Worm (Caenorhabditis elegans) whole organism, mixed stage, embryonic: ENCODE measurements around the gene F41H10.2.

ENCODE experiments used
- M03D4.4 ChIP-seq: sonication (generic microtip); optimal IDR thresholded peaks from 2 replicates; lab custom pipeline; 2017; ENCODE audit warnings: mild to moderate bottlenecking, missing genetic modification characterization, missing compliant biosample characterization
- bed-3 ChIP-seq: fragments of 200-800 bp; sonication (Bioruptor generic); optimal IDR thresholded peaks from 3 replicates; lab custom pipeline; 2018; ENCODE audit warnings: mild to moderate bottlenecking, missing genetic modification characterization, moderate library complexity, missing compliant biosample characterization
- ceh-39 ChIP-seq: fragments of 150-350 bp; optimal IDR thresholded peaks from 2 replicates; lab custom pipeline; 2014; ENCODE audit warnings: missing biosample characterization, missing genetic modification characterization
- ceh-43 ChIP-seq: fragments of 200-800 bp; sonication (Bioruptor generic); optimal IDR thresholded peaks from 2 replicates; lab custom pipeline; 2018; ENCODE audit warnings: mild to moderate bottlenecking, missing genetic modification characterization, moderate library complexity, missing compliant biosample characterization
- ceh-83 ChIP-seq: fragments of 200-800 bp; sonication (Bioruptor generic); optimal IDR thresholded peaks from 2 replicates; lab custom pipeline; 2018; ENCODE audit warnings: mild to moderate bottlenecking, missing genetic modification characterization, missing compliant biosample characterization
- ces-1 ChIP-seq: fragments of 150-350 bp; optimal IDR thresholded peaks from 2 replicates; lab custom pipeline; 2014; ENCODE audit warnings: missing biosample characterization, missing genetic modification reagents, missing genetic modification characterization
- cnd-1 ChIP-seq: fragments of 200-800 bp; sonication (Bioruptor generic); optimal IDR thresholded peaks from 2 replicates; lab custom pipeline; 2018; ENCODE audit warnings: mild to moderate bottlenecking, missing genetic modification characterization, missing compliant biosample characterization
- drap-1 ChIP-seq: fragments of 200-800 bp; sonication (Bioruptor generic); optimal IDR thresholded peaks from 3 replicates; lab custom pipeline; 2018; ENCODE audit warnings: mild to moderate bottlenecking, missing genetic modification characterization, missing compliant biosample characterization
- elt-3 ChIP-seq: fragments of 150-350 bp; optimal IDR thresholded peaks from 2 replicates; lab custom pipeline; 2014; ENCODE audit warnings: missing biosample characterization, missing genetic modification characterization
- ham-2 ChIP-seq: fragments of 200-800 bp; sonication (Bioruptor generic); optimal IDR thresholded peaks from 2 replicates; lab custom pipeline; 2018; ENCODE audit warnings: mild to moderate bottlenecking, missing genetic modification characterization, missing compliant biosample characterization
- hlh-1 ChIP-seq: fragments of 150-350 bp; optimal IDR thresholded peaks from 2 replicates; lab custom pipeline; 2014; ENCODE audit warnings: missing biosample characterization, missing genetic modification reagents, missing genetic modification characterization
- lin-13 ChIP-seq: fragments of 150-350 bp; optimal IDR thresholded peaks from 2 replicates; lab custom pipeline; 2014; ENCODE audit warnings: missing biosample characterization, missing genetic modification characterization
- lin-32 ChIP-seq: fragments of 200-800 bp; sonication (Bioruptor generic); optimal IDR thresholded peaks from 2 replicates; lab custom pipeline; 2018; ENCODE audit warnings: mild to moderate bottlenecking, missing genetic modification characterization, missing compliant biosample characterization
- lsy-2 ChIP-seq: fragments of 150-350 bp; optimal IDR thresholded peaks from 2 replicates; lab custom pipeline; 2014; ENCODE audit warnings: missing biosample characterization, missing genetic modification characterization
- mab-5 ChIP-seq: fragments of 150-350 bp; optimal IDR thresholded peaks from 2 replicates; lab custom pipeline; 2014; ENCODE audit warnings: missing biosample characterization, missing genetic modification characterization
- mep-1 ChIP-seq: fragments of 150-350 bp; optimal IDR thresholded peaks from 2 replicates; lab custom pipeline; 2017; ENCODE audit warnings: missing biosample characterization, missing genetic modification reagents, missing genetic modification characterization, inconsistent platforms
- nhr-12 ChIP-seq: fragments of 150-350 bp; optimal IDR thresholded peaks from 2 replicates; lab custom pipeline; 2014; ENCODE audit warnings: missing biosample characterization, missing genetic modification characterization
- nhr-237 ChIP-seq: fragments of 150-350 bp; optimal IDR thresholded peaks from 2 replicates; lab custom pipeline; 2014; ENCODE audit warnings: missing biosample characterization, missing genetic modification characterization
- nhr-76 ChIP-seq: sonication (generic microtip); optimal IDR thresholded peaks from 2 replicates; lab custom pipeline; 2017; ENCODE audit warnings: missing biosample characterization, missing genetic modification characterization
- pha-4 ChIP-seq: fragments of 150-350 bp; optimal IDR thresholded peaks from 2 replicates; lab custom pipeline; 2018; ENCODE audit warnings: missing biosample characterization, missing genetic modification reagents, missing genetic modification characterization
- sem-2 ChIP-seq: fragments of 200-800 bp; sonication (Bioruptor generic); optimal IDR thresholded peaks from 2 replicates; lab custom pipeline; 2018; ENCODE audit warnings: mild to moderate bottlenecking, missing genetic modification characterization, missing compliant biosample characterization
- sptf-1 ChIP-seq: sonication (generic microtip); optimal IDR thresholded peaks from 2 replicates; lab custom pipeline; 2017; ENCODE audit warnings: mild to moderate bottlenecking, missing genetic modification characterization, moderate library complexity, missing compliant biosample characterization
- tbx-8 ChIP-seq: fragments of 200-800 bp; sonication (Bioruptor generic); optimal IDR thresholded peaks from 2 replicates; lab custom pipeline; 2018; ENCODE audit warnings: mild to moderate bottlenecking, missing genetic modification characterization, moderate library complexity, missing compliant biosample characterization
- unc-120 ChIP-seq: sonication (generic microtip); optimal IDR thresholded peaks from 2 replicates; lab custom pipeline; 2017; ENCODE audit warnings: missing genetic modification characterization, missing compliant biosample characterization; ENCODE audit not compliant: poor library complexity, severe bottlenecking
- unc-62 ChIP-seq: fragments of 150-350 bp; optimal IDR thresholded peaks from 2 replicates; lab custom pipeline; 2014; ENCODE audit warnings: missing biosample characterization, missing genetic modification reagents, missing genetic modification characterization
- zip-8 ChIP-seq: fragments of 150-350 bp; optimal IDR thresholded peaks from 2 replicates; lab custom pipeline; 2014; ENCODE audit warnings: missing biosample characterization, missing genetic modification characterization
- ztf-11 ChIP-seq: fragments of 150-350 bp; optimal IDR thresholded peaks from 2 replicates; lab custom pipeline; 2014; ENCODE audit warnings: missing biosample characterization, missing genetic modification characterization

F41H10.2 gene

ce11 chrIV:5354564-5354963 is 26.9 kb upstream of the F41H10.2 start:
- TF ChIP-seq ceh-43 (GFP tag; lab: Kevin White, UChicago) (no peak), sptf-1 (tag; lab: Kevin White, UChicago) (no peak), tbx-8 (GFP tag; lab: Kevin White, UChicago) (no peak)

ce11 chrIV:5360533-5360932 is 20.9 kb upstream of the F41H10.2 start, which contains the start of gene F41H10.5:
Gene F41H10.5 (plus strand): TSS chrIV:5360907.
- TF ChIP-seq bed-3 (no peak), nhr-12 (tag; lab: Kevin White, UChicago) (no peak)
- TF ChIP-seq, all 35 proteins: peak for 0

- TF ChIP-seq lin-13 (tag; lab: Kevin White, UChicago) (peak; percentile 70), ceh-39 (tag; lab: Kevin White, UChicago) (no peak), mep-1 (tag; lab: Kevin White, UChicago) (peak; percentile 29), sptf-1 (tag; lab: Kevin White, UChicago) (no peak), nhr-237 (tag; lab: Kevin White, UChicago) (peak; percentile 4), drap-1 (GFP tag; lab: Kevin White, UChicago) (no peak), lsy-2 (peak; percentile 61)
Measured at ce11 chrIV:5364135-5364609, 17.3 kb upstream of the F41H10.2 start, which contains the start of the genes hda-6 and F41H10.4. Gene hda-6 (minus strand): TSS chrIV:5364306. Gene F41H10.4 (plus strand): TSS chrIV:5364559.

ce11 chrIV:5366567-5366966 is 14.9 kb upstream of the F41H10.2 start, which contains the start of gene sand-1:
Gene sand-1 (plus strand): TSS chrIV:5366867.
- TF ChIP-seq nhr-237 (tag; lab: Kevin White, UChicago) (no peak), sem-2 (GFP tag; lab: Kevin White, UChicago) (no peak), lin-32 (no peak), nhr-76 (no peak), ham-2 (GFP tag; lab: Kevin White, UChicago) (no peak), unc-62 (no peak), tbx-8 (GFP tag; lab: Kevin White, UChicago) (no peak), ceh-43 (GFP tag; lab: Kevin White, UChicago) (no peak), bed-3 (no peak), elt-3 (tag; lab: Kevin White, UChicago) (no peak), cnd-1 (tag; lab: Kevin White, UChicago) (no peak), unc-120 (tag; lab: Kevin White, UChicago) (no peak), lsy-2 (no peak)
- TF ChIP-seq, all 35 proteins: peak for 0

ce11 chrIV:5367899-5368298 is 13.5 kb upstream of the F41H10.2 start:
- TF ChIP-seq unc-120 (tag; lab: Kevin White, UChicago) = no peak
- no peak for TF ChIP-seq lin-32
- no peak for TF ChIP-seq tbx-8 (GFP tag; lab: Kevin White, UChicago)
- no peak for TF ChIP-seq nhr-76
- no peak for TF ChIP-seq pha-4 (tag; lab: Kevin White, UChicago)
- TF ChIP-seq nhr-12 (tag; lab: Kevin White, UChicago) = no peak
- TF ChIP-seq ham-2 (GFP tag; lab: Kevin White, UChicago) = no peak
- no peak for TF ChIP-seq mab-5
- TF ChIP-seq hlh-1 (tag; lab: Kevin White, UChicago) = no peak
- TF ChIP-seq M03D4.4 = no peak
- no peak for TF ChIP-seq nhr-237 (tag; lab: Kevin White, UChicago)
- no peak for TF ChIP-seq bed-3
- TF ChIP-seq drap-1 (GFP tag; lab: Kevin White, UChicago) = no peak
- TF ChIP-seq, all 35 proteins: peak for 0

- TF ChIP-seq ham-2 (GFP tag; lab: Kevin White, UChicago) = peak; percentile 71
- TF ChIP-seq ces-1 (GFP tag; lab: Kevin White, UChicago) = peak; percentile 43
- TF ChIP-seq drap-1 (GFP tag; lab: Kevin White, UChicago) = no peak
- TF ChIP-seq, all 35 proteins: peak for 2
Measured at ce11 chrIV:5368860-5369259, 12.6 kb upstream of the F41H10.2 start.

ce11 chrIV:5369414-5369813 is 12.0 kb upstream of the F41H10.2 start, which contains the start of gene F41H10.3:
Gene F41H10.3 (plus strand): TSS chrIV:5369801.
- TF ChIP-seq zip-8 (tag; lab: Kevin White, UChicago) (no peak), cnd-1 (tag; lab: Kevin White, UChicago) (no peak), tbx-8 (GFP tag; lab: Kevin White, UChicago) (no peak), ceh-83 (no peak), unc-120 (tag; lab: Kevin White, UChicago) (no peak), nhr-12 (tag; lab: Kevin White, UChicago) (no peak), unc-62 (no peak), lin-13 (tag; lab: Kevin White, UChicago) (no peak), elt-3 (tag; lab: Kevin White, UChicago) (no peak), sptf-1 (tag; lab: Kevin White, UChicago) (no peak), ces-1 (GFP tag; lab: Kevin White, UChicago) (no peak), drap-1 (GFP tag; lab: Kevin White, UChicago) (no peak), ham-2 (GFP tag; lab: Kevin White, UChicago) (no peak), pha-4 (tag; lab: Kevin White, UChicago) (no peak), bed-3 (no peak), ztf-11 (tag; lab: Kevin White, UChicago) (no peak), M03D4.4 (no peak), nhr-237 (tag; lab: Kevin White, UChicago) (no peak)
